Fruit fly (Drosophila melanogaster): Measurements from ENCODE around the gene Ncoa6.

The Ncoa6 gene

DNA sequence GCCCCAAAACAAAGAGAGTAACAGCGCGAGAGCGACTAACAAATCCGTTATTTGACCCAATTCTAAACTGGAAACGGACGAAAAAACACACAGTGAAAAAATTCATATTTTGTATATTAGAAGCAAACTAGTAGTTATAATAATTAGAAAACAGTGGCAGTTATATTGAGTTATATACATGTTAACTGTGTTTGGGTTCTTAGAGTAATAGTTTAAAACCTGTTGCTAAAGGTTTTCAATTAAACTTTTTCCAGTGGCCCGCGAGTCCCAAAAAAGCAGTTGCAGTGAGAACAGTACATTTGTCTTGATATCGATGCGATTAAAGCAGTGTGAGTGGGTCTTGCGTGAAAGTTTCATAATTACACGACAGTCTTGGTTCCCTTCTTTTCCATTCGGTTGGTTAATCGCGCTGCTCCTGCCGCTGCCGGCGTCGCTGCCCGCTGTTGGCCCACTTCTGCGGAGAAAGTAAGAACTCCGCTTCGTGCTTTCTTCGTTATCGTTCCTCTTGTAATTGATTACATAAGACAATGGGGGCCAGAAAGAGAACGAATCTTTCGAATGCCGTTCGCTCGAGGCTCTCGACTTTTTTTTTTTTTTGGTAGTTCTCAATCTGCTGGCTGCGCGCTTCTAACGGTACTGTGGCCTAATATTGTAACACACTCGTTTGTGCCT lies 29.1 kb downstream of the Ncoa6 start (continued):
- TF ChIP-seq achi (GFP tag; optimal IDR thresholded peaks at IDR 0.05) (peak; percentile 61), Ets96B (tag; optimal IDR thresholded peaks at IDR 0.05) (no peak), Hr39 (GFP tag; optimal IDR thresholded peaks at IDR 0.05) (peak; percentile 93), fd85E (GFP tag; optimal IDR thresholded peaks at IDR 0.05) (peak; percentile 25), dac (GFP tag; optimal IDR thresholded peaks at IDR 0.05) (peak; percentile 36), Eip78C (GFP tag) (peak; percentile 88), pdm3 (GFP tag; optimal IDR thresholded peaks at IDR 0.05) (peak; percentile 85), fkh (GFP tag; optimal IDR thresholded peaks at IDR 0.05) (no peak), CG4318 (GFP tag; optimal IDR thresholded peaks at IDR 0.05) (peak; percentile 35), CG6808 (GFP tag; optimal IDR thresholded peaks at IDR 0.05) (no peak), Hr4 (GFP tag; optimal IDR thresholded peaks at IDR 0.05) (peak; percentile 21), ss (GFP tag; optimal IDR thresholded peaks at IDR 0.05) (no peak), CG11762 (GFP tag; optimal IDR thresholded peaks at IDR 0.05; ENCODE audit: insufficient read depth) (peak; percentile 53), Eip75B (GFP tag; optimal IDR thresholded peaks at IDR 0.05) (peak; percentile 85), net (GFP tag; optimal IDR thresholded peaks at IDR 0.05) (peak; percentile 59), Gug (GFP tag; IDR thresholded peaks at IDR 0.05) (no peak), CG3032 (tag; optimal IDR thresholded peaks at IDR 0.05) (no peak), CG8632 (GFP tag; optimal IDR thresholded peaks at IDR 0.05) (peak; percentile 77), svp (GFP tag) (peak; percentile 98), acj6 (GFP tag; optimal IDR thresholded peaks at IDR 0.05) (peak; percentile 80), Lpt (GFP tag; optimal IDR thresholded peaks at IDR 0.05) (no peak)

DNA sequence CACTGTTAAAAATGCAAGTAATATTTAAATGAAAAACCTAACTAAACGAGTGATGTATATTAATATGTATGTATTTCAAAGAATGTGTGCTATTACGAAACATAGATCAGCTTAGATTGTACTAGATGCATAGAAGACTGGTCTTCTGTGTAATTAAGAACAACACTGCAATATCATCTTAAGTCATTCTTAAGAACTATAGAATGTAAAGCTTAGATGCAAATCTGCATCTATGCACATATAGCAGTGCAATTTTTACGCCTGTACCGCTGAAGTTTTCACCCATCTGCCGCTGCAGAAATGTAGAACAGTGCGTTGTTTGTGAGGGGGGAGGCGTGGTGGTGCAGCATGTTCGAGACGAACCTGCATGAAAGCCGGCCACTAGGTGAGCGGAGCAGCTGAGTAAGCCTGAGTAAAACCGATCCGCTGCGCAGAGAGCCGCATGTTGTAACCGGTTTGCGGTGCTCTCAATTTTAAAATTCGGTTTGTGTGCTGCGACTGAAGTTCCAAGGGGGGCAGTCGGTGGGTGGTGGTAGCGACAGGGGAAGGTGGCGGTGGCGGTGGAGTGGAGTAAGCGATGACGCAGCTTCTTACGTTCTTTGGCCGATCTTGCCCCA lies 29.7 kb downstream of the Ncoa6 start:
- TF ChIP-seq Sox15 (GFP tag; optimal IDR thresholded peaks at IDR 0.05) (peak; percentile 47), CG3032 (tag; optimal IDR thresholded peaks at IDR 0.05) (peak; percentile 93), Eip93F (GFP tag; optimal IDR thresholded peaks at IDR 0.05) (peak; percentile 52), CG8319 (GFP tag; optimal IDR thresholded peaks at IDR 0.05) (peak; percentile 70), Hr4 (GFP tag; optimal IDR thresholded peaks at IDR 0.05) (peak; percentile 62), salr (GFP tag; optimal IDR thresholded peaks at IDR 0.05) (peak; percentile 68 to 87), fkh (GFP tag; optimal IDR thresholded peaks at IDR 0.05) (no peak), Ets21C (GFP tag; optimal IDR thresholded peaks at IDR 0.05) (peak; percentile 33), Hr38 (GFP tag; optimal IDR thresholded peaks at IDR 0.05) (no peak), CG11902 (GFP tag; optimal IDR thresholded peaks at IDR 0.05) (peak; percentile 63), vri (GFP tag; optimal IDR thresholded peaks at IDR 0.05) (no peak), CG9139 (GFP tag; optimal IDR thresholded peaks at IDR 0.05) (peak; percentile 67), CG11294 (GFP tag; IDR thresholded peaks at IDR 0.05) (no peak), Smox (GFP tag; optimal IDR thresholded peaks at IDR 0.05) (peak; percentile 63), ss (GFP tag; optimal IDR thresholded peaks at IDR 0.05) (peak; percentile 89 to 93), Blimp-1 (GFP tag; optimal IDR thresholded peaks at IDR 0.05) (no peak), CG32006 (GFP tag; optimal IDR thresholded peaks at IDR 0.05) (peak; percentile 83), eg (GFP tag; IDR thresholded peaks at IDR 0.05) (0 out of 3 replicates have a peak, but pooled peaks have one; percentile 52), achi (GFP tag; optimal IDR thresholded peaks at IDR 0.05) (peak; percentile 83), Lpt (GFP tag; optimal IDR thresholded peaks at IDR 0.05) (peak; percentile 64), CG10631 (GFP tag; optimal IDR thresholded peaks at IDR 0.05) (peak; percentile 85), fd59A (GFP tag; optimal IDR thresholded peaks at IDR 0.05) (peak; percentile 91), dsx (GFP tag; optimal IDR thresholded peaks at IDR 0.05; ENCODE audit: poor library complexity, severe bottlenecking) (peak; percentile 89), Sox102F (GFP tag; optimal IDR thresholded peaks at IDR 0.05) (peak; percentile 39), OdsH (GFP tag; optimal IDR thresholded peaks at IDR 0.05) (peak; percentile 83), CG10669 (GFP tag; optimal IDR thresholded peaks at IDR 0.05) (peak; percentile 95), CG31627 (GFP tag; optimal IDR thresholded peaks at IDR 0.05) (peak; percentile 63), topi (GFP tag; optimal IDR thresholded peaks at IDR 0.05) (peak; percentile 80), CG4318 (GFP tag; optimal IDR thresholded peaks at IDR 0.05) (peak; percentile 45), svp (GFP tag) (peak; percentile 48), Ets96B (tag; optimal IDR thresholded peaks at IDR 0.05) (peak; percentile 94), CG1621 (tag; optimal IDR thresholded peaks at IDR 0.05) (peak; percentile 87), spab (GFP tag; optimal IDR thresholded peaks at IDR 0.05) (peak; percentile 93), CG15336 (GFP tag; IDR thresholded peaks at IDR 0.05) (peak; percentile 68), Hr39 (GFP tag; optimal IDR thresholded peaks at IDR 0.05) (peak; percentile 50), cyc (GFP tag; optimal IDR thresholded peaks at IDR 0.05) (peak; percentile 50)
